Fruit fly (Drosophila melanogaster) whole organism: ENCODE data around the gene DnaJ-H.

ENCODE experiments used
- EcR ChIP-seq, 2 experiments: fragments of >200 bp; optimal IDR thresholded peaks; 2 replicates each; lab custom pipeline; 2017; ENCODE audit warnings: missing biosample characterization in 2 of 2, missing genetic modification characterization in 2 of 2, missing genetic modification reagents in 2 of 2
- pan ChIP-seq: fragments of >200 bp; optimal IDR thresholded peaks from 2 replicates; lab custom pipeline; 2017
- psq ChIP-seq: fragments of >200 bp; optimal IDR thresholded peaks from 2 replicates; lab custom pipeline; 2017
- usp ChIP-seq: fragments of >200 bp; optimal IDR thresholded peaks from 2 replicates; lab custom pipeline; 2017; ENCODE audit warnings: missing biosample characterization, missing genetic modification characterization, mixed read lengths

dm6 chr2L:13157903-13158302, 8.0 kb downstream of the DnaJ-H start:
- TF ChIP-seq usp (no peak), EcR (GFP tag; optimal IDR thresholded peaks at IDR 0.05; lab: Kevin White, UChicago) (no peak), psq (no peak), pan (lab: Kevin White, UChicago) (no peak)
